Fruit fly (Drosophila melanogaster) whole organism, embryonic: ENCODE data around the gene Pgd.

Source experiments
- Ada2b ChIP-seq: fragments of 200-800 bp; sonication (Bioruptor generic); IDR thresholded peaks from 2 replicates; pipeline ENCODE4 v1.3.6; 2022; ENCODE audit warnings: missing biosample characterization, missing genetic modification characterization
- B-H1 ChIP-seq: fragments of 200-800 bp; sonication (Bioruptor generic); IDR thresholded peaks from 3 replicates; pipeline ENCODE4 v1.3.6; 2022; ENCODE audit warnings: missing biosample characterization, missing genetic modification characterization
- Bgb ChIP-seq: fragments of 200-800 bp; sonication (Bioruptor generic); IDR thresholded peaks from 2 replicates; pipeline ENCODE4 v1.3.6; 2022; ENCODE audit warnings: missing biosample characterization, missing genetic modification characterization; ENCODE audit not compliant: partially characterized antibody
- CG10959 ChIP-seq: fragments of 200-800 bp; sonication (Bioruptor generic); IDR thresholded peaks from 2 replicates; pipeline ENCODE4 v1.3.6; 2022; ENCODE audit warnings: missing biosample characterization, missing genetic modification characterization
- CG12071 ChIP-seq: fragments of 200-800 bp; sonication (Bioruptor generic); optimal IDR thresholded peaks from 3 replicates; lab custom pipeline; 2018; ENCODE audit warnings: missing biosample characterization, mild to moderate bottlenecking, missing genetic modification characterization
- CG13296 ChIP-seq: fragments of 200-800 bp; sonication (Bioruptor generic); optimal IDR thresholded peaks from 3 replicates; lab custom pipeline; 2018; ENCODE audit warnings: missing biosample characterization, mild to moderate bottlenecking, missing genetic modification characterization
- CG13424 ChIP-seq: fragments of 200-800 bp; sonication (Bioruptor generic); optimal IDR thresholded peaks from 2 replicates; lab custom pipeline; 2019; ENCODE audit warnings: missing biosample characterization, mild to moderate bottlenecking, missing genetic modification characterization, moderate library complexity
- CG15696 ChIP-seq: fragments of 200-800 bp; sonication (Bioruptor generic); optimal IDR thresholded peaks from 2 replicates; lab custom pipeline; 2019; ENCODE audit warnings: missing biosample characterization, mild to moderate bottlenecking, missing genetic modification characterization, moderate library complexity
- CG16863 ChIP-seq: fragments of 200-800 bp; sonication (Bioruptor generic); optimal IDR thresholded peaks from 3 replicates; lab custom pipeline; 2016; ENCODE audit warnings: missing biosample characterization, missing genetic modification characterization
- CG17612 ChIP-seq: fragments of 200-800 bp; sonication (Bioruptor generic); IDR thresholded peaks from 2 replicates; pipeline ENCODE4 v1.3.6; 2022; ENCODE audit warnings: missing biosample characterization, missing genetic modification characterization
- CG18599 ChIP-seq: fragments of 200-800 bp; sonication (Bioruptor generic); optimal IDR thresholded peaks from 3 replicates; lab custom pipeline; 2017; ENCODE audit warnings: missing biosample characterization, missing genetic modification characterization, mild to moderate bottlenecking, moderate library complexity, missing genetic modification reagents
- CG2129 ChIP-seq: fragments of 200-800 bp; sonication (Bioruptor generic); IDR thresholded peaks from 2 replicates; pipeline ENCODE4 v1.3.6; 2022; ENCODE audit warnings: missing biosample characterization, missing genetic modification characterization; ENCODE audit not compliant: partially characterized antibody
- CG3838 ChIP-seq: fragments of 200-800 bp; sonication (Bioruptor generic); optimal IDR thresholded peaks from 3 replicates; lab custom pipeline; 2016; ENCODE audit warnings: missing biosample characterization, missing genetic modification characterization
- CG4854 ChIP-seq: fragments of 200-800 bp; sonication (Bioruptor generic); optimal IDR thresholded peaks from 2 replicates; lab custom pipeline; 2016; ENCODE audit warnings: missing biosample characterization, missing genetic modification characterization, inconsistent platforms
- CG6791 ChIP-seq: fragments of 200-800 bp; sonication (Bioruptor generic); IDR thresholded peaks from 3 replicates; pipeline ENCODE4 v1.3.6; 2022; ENCODE audit warnings: missing biosample characterization, missing genetic modification characterization; ENCODE audit not compliant: partially characterized antibody
- D19B ChIP-seq: fragments of 200-800 bp; sonication (Bioruptor generic); optimal IDR thresholded peaks from 2 replicates; lab custom pipeline; 2017; ENCODE audit warnings: missing biosample characterization, mild to moderate bottlenecking, missing genetic modification characterization
- Deaf1 ChIP-seq: fragments of 200-800 bp; optimal IDR thresholded peaks from 3 replicates; lab custom pipeline; 2019; ENCODE audit warnings: missing biosample characterization, mild to moderate bottlenecking, missing genetic modification characterization, moderate library complexity
- E2f2 ChIP-seq: fragments of 200-800 bp; sonication (Bioruptor generic); IDR thresholded peaks from 2 replicates; pipeline ENCODE4 v1.3.6; 2022; ENCODE audit warnings: missing biosample characterization, missing genetic modification characterization
- Elba2 ChIP-seq: fragments of 200-800 bp; sonication (Bioruptor generic); optimal IDR thresholded peaks from 3 replicates; lab custom pipeline; 2016; ENCODE audit warnings: missing biosample characterization, missing genetic modification characterization
- Ets65A ChIP-seq: fragments of 200-800 bp; sonication (Bioruptor generic); peaks from one replicate; lab custom pipeline; 2016; ENCODE audit warnings: missing biosample characterization, missing genetic modification characterization
- Fer2 ChIP-seq: fragments of 200-800 bp; sonication (Bioruptor generic); optimal IDR thresholded peaks from 2 replicates; lab custom pipeline; 2018; ENCODE audit warnings: missing biosample characterization, mild to moderate bottlenecking, missing genetic modification characterization, moderate library complexity
- HmgD ChIP-seq: fragments of 200-800 bp; sonication (Bioruptor generic); optimal IDR thresholded peaks from 3 replicates; lab custom pipeline; 2016; ENCODE audit warnings: missing biosample characterization, missing genetic modification characterization
- Myb ChIP-seq: fragments of 200-800 bp; sonication (Bioruptor generic); optimal IDR thresholded peaks from 2 replicates; lab custom pipeline; 2016; ENCODE audit warnings: missing biosample characterization, missing genetic modification characterization
- Rfx ChIP-seq: fragments of 200-800 bp; sonication (Bioruptor generic); IDR thresholded peaks from 2 replicates; pipeline ENCODE4 v1.3.6; 2022; ENCODE audit warnings: missing biosample characterization, missing genetic modification characterization
- Six4 ChIP-seq: fragments of 200-800 bp; sonication (Bioruptor generic); optimal IDR thresholded peaks from 2 replicates; lab custom pipeline; 2016; ENCODE audit warnings: missing biosample characterization, missing genetic modification characterization
- TFAM ChIP-seq: fragments of 200-800 bp; sonication (Bioruptor generic); optimal IDR thresholded peaks from 2 replicates; lab custom pipeline; 2017; ENCODE audit warnings: missing biosample characterization, missing genetic modification characterization, inconsistent platforms
- Trl ChIP-seq, 3 experiments: fragments of >200 bp in 2 of 3; fragments of 200-800 bp in 1 of 3; sonication (Bioruptor generic) in 1 of 3; optimal IDR thresholded peaks; 2 replicates in 1 of 3; 3 replicates in 2 of 3; lab custom pipeline; 2016 to 2017; ENCODE audit warnings: missing biosample characterization in 1 of 3, missing genetic modification characterization in 1 of 3
- YL-1 ChIP-seq: fragments of 200-800 bp; sonication (Bioruptor generic); optimal IDR thresholded peaks from 3 replicates; lab custom pipeline; 2017; ENCODE audit warnings: missing biosample characterization, mild to moderate bottlenecking, missing genetic modification characterization
- cg ChIP-seq: fragments of 200-800 bp; sonication (Bioruptor generic); optimal IDR thresholded peaks from 3 replicates; lab custom pipeline; 2019; ENCODE audit warnings: missing biosample characterization, mild to moderate bottlenecking, missing genetic modification characterization, moderate library complexity
- eyg ChIP-seq: fragments of 200-800 bp; sonication (Bioruptor generic); optimal IDR thresholded peaks from 3 replicates; lab custom pipeline; 2016; ENCODE audit warnings: missing biosample characterization, missing genetic modification characterization
- ftz-f1 ChIP-seq: fragments of 200-800 bp; sonication (Bioruptor generic); optimal IDR thresholded peaks from 2 replicates; lab custom pipeline; 2016; ENCODE audit warnings: missing biosample characterization, missing genetic modification characterization
- fu2 ChIP-seq: fragments of 200-800 bp; sonication (Bioruptor generic); optimal IDR thresholded peaks from 2 replicates; lab custom pipeline; 2016; ENCODE audit warnings: missing biosample characterization, missing genetic modification characterization
- hkb ChIP-seq, 2 experiments: fragments of 200-800 bp in 1 of 2; fragments of >200 bp in 1 of 2; sonication (Bioruptor generic) in 1 of 2; IDR thresholded peaks in 1 of 2; optimal IDR thresholded peaks in 1 of 2; 2 replicates each; pipeline versions ENCODE4 v1.3.6 to Lab custom; 2017 to 2022; ENCODE audit warnings: missing biosample characterization in 1 of 2, missing genetic modification characterization in 1 of 2
- lab ChIP-seq: fragments of 200-800 bp; sonication (Bioruptor generic); optimal IDR thresholded peaks from 3 replicates; lab custom pipeline; 2017; ENCODE audit warnings: missing biosample characterization, missing genetic modification characterization, mild to moderate bottlenecking, moderate library complexity, missing genetic modification reagents
- lilli ChIP-seq: fragments of 200-800 bp; sonication (Bioruptor generic); optimal IDR thresholded peaks from 3 replicates; lab custom pipeline; 2016; ENCODE audit warnings: missing biosample characterization, missing genetic modification characterization
- lov ChIP-seq, 2 experiments: fragments of 200-800 bp in 1 of 2; fragments of >200 bp in 1 of 2; sonication (Bioruptor generic) in 1 of 2; IDR thresholded peaks in 1 of 2; optimal IDR thresholded peaks in 1 of 2; 2 replicates in 1 of 2; 3 replicates in 1 of 2; pipeline versions ENCODE4 v1.3.6 to Lab custom; 2017 to 2022; ENCODE audit warnings: missing biosample characterization in 1 of 2, missing genetic modification characterization in 1 of 2
- maf-S ChIP-seq: fragments of 200-800 bp; sonication (Bioruptor generic); optimal IDR thresholded peaks from 2 replicates; lab custom pipeline; 2016; ENCODE audit warnings: missing biosample characterization, missing genetic modification characterization
- mam ChIP-seq: fragments of 200-800 bp; sonication (Bioruptor generic); optimal IDR thresholded peaks from 3 replicates; lab custom pipeline; 2016; ENCODE audit warnings: missing biosample characterization, missing genetic modification characterization
- nau ChIP-seq: fragments of 200-800 bp; sonication (Bioruptor generic); optimal IDR thresholded peaks from 3 replicates; lab custom pipeline; 2017; ENCODE audit warnings: missing biosample characterization, mild to moderate bottlenecking, missing genetic modification characterization, missing genetic modification reagents
- pan ChIP-seq, 4 experiments: fragments of >200 bp in 3 of 4; fragments of 200-800 bp in 1 of 4; sonication (Bioruptor generic) in 1 of 4; optimal IDR thresholded peaks in 3 of 4; IDR thresholded peaks in 1 of 4; 2 replicates each; pipeline versions ENCODE4 v1.3.6 to Lab custom; 2017 to 2022; ENCODE audit warnings: missing biosample characterization in 2 of 4, missing genetic modification characterization in 2 of 4, mixed read lengths in 1 of 4
- pum ChIP-seq: fragments of 200-800 bp; sonication (Bioruptor generic); optimal IDR thresholded peaks from 2 replicates; lab custom pipeline; 2016; ENCODE audit warnings: missing biosample characterization, missing genetic modification characterization
- slbo ChIP-seq: fragments of 200-800 bp; sonication (Bioruptor generic); IDR thresholded peaks from 2 replicates; pipeline ENCODE4 v1.3.6; 2022; ENCODE audit warnings: missing biosample characterization, missing genetic modification characterization
- slou ChIP-seq: fragments of 200-800 bp; sonication (Bioruptor generic); optimal IDR thresholded peaks from 3 replicates; lab custom pipeline; 2016; ENCODE audit warnings: missing biosample characterization, missing genetic modification characterization
- slp2 ChIP-seq: fragments of 200-800 bp; sonication (Bioruptor generic); optimal IDR thresholded peaks from 2 replicates; lab custom pipeline; 2016; ENCODE audit warnings: missing biosample characterization, missing genetic modification characterization
- so ChIP-seq: fragments of 200-800 bp; sonication (Bioruptor generic); IDR thresholded peaks from 3 replicates; pipeline ENCODE4 v1.3.6; 2022; ENCODE audit warnings: missing biosample characterization, missing genetic modification characterization
- tin ChIP-seq: fragments of 200-800 bp; sonication (Bioruptor generic); optimal IDR thresholded peaks from 3 replicates; lab custom pipeline; 2016; ENCODE audit warnings: missing biosample characterization, missing genetic modification characterization
- tx ChIP-seq: fragments of 200-800 bp; sonication (Bioruptor generic); optimal IDR thresholded peaks from 2 replicates; lab custom pipeline; 2016; ENCODE audit warnings: missing biosample characterization, missing genetic modification characterization
- wdn ChIP-seq: fragments of 200-800 bp; sonication (Bioruptor generic); IDR thresholded peaks from 2 replicates; pipeline ENCODE4 v1.3.6; 2022; ENCODE audit warnings: missing biosample characterization, missing genetic modification characterization
- zf30C ChIP-seq: fragments of 200-800 bp; sonication (Bioruptor generic); optimal IDR thresholded peaks from 3 replicates; lab custom pipeline; 2018; ENCODE audit warnings: missing biosample characterization, mild to moderate bottlenecking, missing genetic modification characterization

The Pgd gene

DNA sequence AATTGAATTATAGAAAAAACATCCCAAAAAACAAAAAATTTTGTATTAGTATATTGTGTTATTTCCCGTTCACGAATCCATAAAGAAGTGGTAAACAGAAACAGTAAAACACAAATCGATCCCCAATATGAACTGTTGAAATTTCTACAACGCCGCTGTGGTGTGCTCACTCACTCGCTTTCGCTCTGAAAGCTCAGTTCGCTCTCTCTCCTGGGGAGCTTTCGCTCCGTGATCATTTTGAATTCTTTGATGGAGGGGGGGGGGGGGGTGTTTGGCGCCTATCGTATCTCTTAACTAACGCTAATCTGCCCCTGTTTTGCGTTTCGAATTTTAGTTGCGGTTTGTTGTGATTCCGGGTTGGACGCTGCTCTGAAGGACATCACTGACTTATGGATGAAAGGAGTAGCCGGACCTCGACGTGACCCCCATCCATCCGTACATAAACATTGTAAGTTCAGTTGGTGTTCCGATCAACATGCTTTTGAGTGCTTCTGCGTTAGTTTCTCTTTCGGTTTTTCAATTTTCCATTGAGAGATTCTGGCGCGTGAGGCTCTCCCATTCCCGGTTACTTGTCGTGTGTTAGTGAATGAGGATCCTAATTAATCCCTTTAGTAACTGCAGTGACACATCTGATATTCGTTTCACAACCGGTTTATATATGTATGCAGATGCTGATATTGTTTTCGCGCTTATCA is 3.6 kb upstream of the Pgd start, which contains the start of gene D2hgdh (continued):
- no peak for TF ChIP-seq mam
- TF ChIP-seq YL-1: no peak
- TF ChIP-seq slbo (GFP tag; lab: Robert Waterston, UW): peak; percentile 49
- TF ChIP-seq Ets65A (GFP tag; lab: Kevin White, UChicago): no peak
- no peak for TF ChIP-seq CG10959 (GFP tag; lab: Robert Waterston, UW)
- peak; percentile 2 for TF ChIP-seq CG13296 (GFP tag; lab: Kevin White, UChicago)
- TF ChIP-seq Six4: no peak
- no peak for TF ChIP-seq TFAM
- peak; percentile 38 for TF ChIP-seq lab (GFP tag; lab: Kevin White, UChicago)
- no peak for TF ChIP-seq CG13424 (tag; lab: Kevin White, UChicago)
- TF ChIP-seq B-H1 (GFP tag; lab: Robert Waterston, UW): no peak
- peak; percentile 28 for TF ChIP-seq D19B (GFP tag; lab: Kevin White, UChicago)
- no peak for TF ChIP-seq maf-S (GFP tag; lab: Kevin White, UChicago)
- TF ChIP-seq CG4854 (GFP tag; lab: Kevin White, UChicago): no peak
- TF ChIP-seq Elba2 (GFP tag; lab: Kevin White, UChicago): no peak
- TF ChIP-seq Myb (GFP tag; lab: Kevin White, UChicago): no peak
- TF ChIP-seq Trl (optimal IDR thresholded peaks at IDR 0.05; lab: Kevin White, UChicago): peak; percentile 61 to 80
- no peak for TF ChIP-seq Trl (GFP tag; optimal IDR thresholded peaks at IDR 0.05; lab: Kevin White, UChicago)
- no peak for TF ChIP-seq pan (optimal IDR thresholded peaks at IDR 0.05; lab: Kevin White, UChicago)
- TF ChIP-seq pan (GFP tag; optimal IDR thresholded peaks at IDR 0.05 in 1 of 2, IDR thresholded peaks at IDR 0.05 in 1 of 2): peak in 1 of 2 experiments; percentile 24
- no peak for TF ChIP-seq fu2
- TF ChIP-seq lilli (GFP tag; lab: Kevin White, UChicago): peak; percentile 45
- no peak for TF ChIP-seq nau (GFP tag; lab: Kevin White, UChicago)
- peak; percentile 60 for TF ChIP-seq Rfx
- no peak for TF ChIP-seq CG18599
- peak; percentile 42; the same call in 1 of the 2 replicates for TF ChIP-seq E2f2 (GFP tag; lab: Robert Waterston, UW)
- TF ChIP-seq hkb (optimal IDR thresholded peaks at IDR 0.05; lab: Kevin White, UChicago): no peak
- TF ChIP-seq hkb (GFP tag; IDR thresholded peaks at IDR 0.05; lab: Robert Waterston, UW): no peak
- TF ChIP-seq Bgb (GFP tag; lab: Robert Waterston, UW): no peak
- no peak for TF ChIP-seq CG2129 (GFP tag; lab: Robert Waterston, UW)
- no peak for TF ChIP-seq so (GFP tag; lab: Robert Waterston, UW)
- TF ChIP-seq CG17612 (GFP tag; lab: Robert Waterston, UW): no peak
- TF ChIP-seq Ada2b (GFP tag; lab: Robert Waterston, UW): 0 out of 2 replicates have a peak, but pooled peaks have one; percentile 7

- TF ChIP-seq wdn (GFP tag; lab: Robert Waterston, UW) (no peak), cg (GFP tag; lab: Kevin White, UChicago) (peak; percentile 62), slou (GFP tag; lab: Kevin White, UChicago) (no peak), CG16863 (no peak), slp2 (GFP tag; lab: Kevin White, UChicago) (peak; percentile 3), CG15696 (tag; lab: Kevin White, UChicago) (no peak), tx (GFP tag; lab: Kevin White, UChicago) (peak; percentile 1), lov (optimal IDR thresholded peaks at IDR 0.05; lab: Kevin White, UChicago) (no peak), lov (GFP tag; IDR thresholded peaks at IDR 0.05; lab: Robert Waterston, UW) (no peak), Deaf1 (tag; lab: Kevin White, UChicago) (no peak), CG6791 (no peak), ftz-f1 (GFP tag; lab: Kevin White, UChicago) (no peak), pum (GFP tag; lab: Kevin White, UChicago) (no peak), CG3838 (GFP tag; lab: Kevin White, UChicago) (peak; percentile 43), HmgD (GFP tag; lab: Kevin White, UChicago) (no peak), tin (GFP tag; lab: Kevin White, UChicago) (no peak), CG12071 (GFP tag; lab: Kevin White, UChicago) (peak; percentile 61), eyg (GFP tag; lab: Kevin White, UChicago) (no peak), zf30C (GFP tag; lab: Kevin White, UChicago) (no peak), Fer2 (tag; lab: Kevin White, UChicago) (no peak)
Measured at dm6 chrX:2141854-2142216, 3.1 kb upstream of the Pgd start.
